Worm (Caenorhabditis elegans): ENCODE measurements around the gene baf-1.

ce11 chrIII:9485373-9485772, 18.1 kb downstream of the baf-1 start, which contains the start of gene bre-3:
- TF ChIP-seq unc-39 (tag; optimal IDR thresholded peaks at IDR 0.05) (no peak), nhr-237 (tag; optimal IDR thresholded peaks at IDR 0.05) (no peak), blmp-1 (tag; optimal IDR thresholded peaks at IDR 0.05) (no peak), lsy-2 (tag; optimal IDR thresholded peaks at IDR 0.05) (no peak), ces-1 (GFP tag; optimal IDR thresholded peaks at IDR 0.05) (no peak), sem-2 (GFP tag; optimal IDR thresholded peaks at IDR 0.05) (no peak), elt-3 (tag; optimal IDR thresholded peaks at IDR 0.05) (no peak)
